Worm (Caenorhabditis elegans): Measurements from ENCODE around the gene C03H12.1.

ce11 chrX:15681393-15681792 is 7.9 kb upstream of the C03H12.1 start, which contains the start of gene gpn-1:
- TF ChIP-seq cog-1 (tag; optimal IDR thresholded peaks at IDR 0.05) (no peak), ztf-23 (GFP tag; IDR thresholded peaks at IDR 0.05) (no peak), flt-1 (GFP tag; IDR thresholded peaks at IDR 0.05) (no peak), ztf-29 (GFP tag; IDR thresholded peaks at IDR 0.05) (no peak), tab-1 (GFP tag; IDR thresholded peaks at IDR 0.05) (no peak), ref-1 (GFP tag; conservative IDR thresholded peaks at IDR 0.05) (no peak), med-1 (GFP tag; optimal IDR thresholded peaks at IDR 0.05; ENCODE audit: insufficient read depth) (no peak), klf-2 (GFP tag; conservative IDR thresholded peaks at IDR 0.05) (no peak), T22C8.4 (GFP tag; IDR thresholded peaks at IDR 0.05) (no peak)
